Fruit fly (Drosophila melanogaster): ENCODE measurements around the gene CG5167.

DNA sequence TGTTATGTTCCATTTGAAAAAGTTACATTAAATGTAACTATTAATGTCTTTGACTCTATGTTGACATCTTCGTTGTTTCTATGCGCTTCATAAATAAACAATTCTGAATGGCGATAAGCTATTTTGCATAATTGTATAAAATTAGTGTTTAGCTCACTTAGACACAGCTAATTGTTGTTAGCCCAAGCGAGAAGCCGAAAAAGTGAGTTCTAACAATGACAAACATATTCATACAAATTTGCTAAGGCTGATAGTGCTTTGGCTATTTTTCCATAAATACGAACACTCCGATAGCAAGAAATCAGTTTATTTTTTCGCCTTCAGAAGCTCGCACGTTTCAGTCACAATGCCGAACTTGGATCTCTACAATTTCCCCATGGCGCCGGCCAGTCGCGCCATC lies 28.1 kb upstream of the CG5167 start, which contains the start of gene GstD7:
- no peak for TF ChIP-seq CG8478 (optimal IDR thresholded peaks at IDR 0.05)
- TF ChIP-seq CTCF (optimal IDR thresholded peaks at IDR 0.05) = no peak
